Worm (Caenorhabditis elegans): ENCODE measurements around the gene F11D11.22.

ce11 chrV:18742108-18742507 is 20.0 kb upstream of the F11D11.22 start, which contains the start of gene clec-250:
- TF ChIP-seq snpc-4 (GFP tag; optimal IDR thresholded peaks at IDR 0.05) (no peak), snpc-4 (tag; optimal IDR thresholded peaks at IDR 0.05) (no peak), Y67H2A.10 (GFP tag; conservative IDR thresholded peaks at IDR 0.05) (no peak), xnd-1 (tag; optimal IDR thresholded peaks at IDR 0.05) (no peak), ceh-79 (tag; optimal IDR thresholded peaks at IDR 0.05) (no peak), nhr-120 (GFP tag; IDR thresholded peaks at IDR 0.05) (no peak), him-1 (tag; optimal IDR thresholded peaks at IDR 0.05) (no peak), efl-1 (GFP tag; optimal IDR thresholded peaks at IDR 0.05) (no peak), chd-7 (tag; optimal IDR thresholded peaks at IDR 0.05) (no peak)

Data from whole organism, young adult.